Fruit fly (Drosophila melanogaster): ENCODE results near the gene CG3224.

- TF ChIP-seq h (optimal IDR thresholded peaks at IDR 0.05) = no peak
- TF ChIP-seq ttk (optimal IDR thresholded peaks at IDR 0.05) = no peak
- TF ChIP-seq Sin3A (optimal IDR thresholded peaks at IDR 0.05) = no peak
Measured at dm6 chrX:6661880-6662279, 618 bp upstream of the CG3224 start.
